Worm (Caenorhabditis elegans): ENCODE results near the gene tps-1.

- TF ChIP-seq ceh-9 (tag; optimal IDR thresholded peaks at IDR 0.05): no peak
- no peak for TF ChIP-seq ama-1 (optimal IDR thresholded peaks at IDR 0.05)
- no peak for TF ChIP-seq tbx-7 (tag; optimal IDR thresholded peaks at IDR 0.05)
- no peak for TF ChIP-seq pha-4 (tag; optimal IDR thresholded peaks at IDR 0.05)
- no peak for TF ChIP-seq eyg-1 (tag; optimal IDR thresholded peaks at IDR 0.05)
- no peak for TF ChIP-seq sdc-2 (tag; optimal IDR thresholded peaks at IDR 0.05)
- TF ChIP-seq che-1 (tag; optimal IDR thresholded peaks at IDR 0.05): no peak
- no peak for TF ChIP-seq ceh-31 (tag; optimal IDR thresholded peaks at IDR 0.05)
- TF ChIP-seq pax-1 (tag; optimal IDR thresholded peaks at IDR 0.05): no peak
- TF ChIP-seq fkh-10 (GFP tag; optimal IDR thresholded peaks at IDR 0.05): no peak
- no peak for TF ChIP-seq ceh-14 (tag; optimal IDR thresholded peaks at IDR 0.05)
- no peak for TF ChIP-seq Y22D7AL.16 (tag; optimal IDR thresholded peaks at IDR 0.05)
- peak; percentile 65 for TF ChIP-seq elt-2 (tag; optimal IDR thresholded peaks at IDR 0.05)
These were observed 34.9 kb upstream of the tps-1 start for ce11 chrX:17509048-17509776.

Measured in whole organism, late embryonic.